Fruit fly (Drosophila melanogaster) whole organism, prepupa: ENCODE results near the gene CG42870.
A peak's percentile ranks its signal among the peaks of the same experiment; 100 is the strongest.

Experiments used
- Blimp-1 ChIP-seq: fragments of 200-800 bp; sonication (Bioruptor generic); optimal IDR thresholded peaks from 3 replicates; lab custom pipeline; 2017; ENCODE audit warnings: missing biosample characterization, missing genetic modification characterization, mild to moderate bottlenecking, moderate library complexity, missing genetic modification reagents
- CG10669 ChIP-seq: fragments of 200-800 bp; sonication (Bioruptor generic); optimal IDR thresholded peaks from 3 replicates; lab custom pipeline; 2018; ENCODE audit warnings: missing biosample characterization, mild to moderate bottlenecking, missing genetic modification characterization, moderate library complexity
- CG11762 ChIP-seq: fragments of 200-800 bp; sonication (Bioruptor generic); optimal IDR thresholded peaks from 3 replicates; lab custom pipeline; 2016; ENCODE audit warnings: missing biosample characterization, missing genetic modification characterization; ENCODE audit not compliant: insufficient read depth
- CG15336 ChIP-seq: fragments of 200-800 bp; sonication (Bioruptor generic); IDR thresholded peaks from 2 replicates; pipeline ENCODE4 v1.3.6; 2022; ENCODE audit warnings: missing biosample characterization, missing genetic modification characterization
- CG16779 ChIP-seq: fragments of 200-800 bp; sonication (Bioruptor generic); optimal IDR thresholded peaks from 3 replicates; lab custom pipeline; 2017; ENCODE audit warnings: missing biosample characterization, mild to moderate bottlenecking, missing genetic modification characterization
- CG3032 ChIP-seq: fragments of 200-800 bp; optimal IDR thresholded peaks from 2 replicates; lab custom pipeline; 2019; ENCODE audit warnings: missing biosample characterization, mild to moderate bottlenecking, missing genetic modification characterization, moderate library complexity
- CG32006 ChIP-seq: fragments of 200-800 bp; sonication (Bioruptor generic); optimal IDR thresholded peaks from 3 replicates; lab custom pipeline; 2017; ENCODE audit warnings: missing biosample characterization, mild to moderate bottlenecking, missing genetic modification characterization
- CG34406 ChIP-seq: fragments of 200-800 bp; sonication (Bioruptor generic); optimal IDR thresholded peaks from 3 replicates; lab custom pipeline; 2016; ENCODE audit warnings: missing biosample characterization, missing genetic modification characterization
- CG3919 ChIP-seq: fragments of 200-800 bp; sonication (Bioruptor generic); optimal IDR thresholded peaks from 3 replicates; lab custom pipeline; 2016; ENCODE audit warnings: missing biosample characterization, missing genetic modification characterization
- CG4318 ChIP-seq: fragments of 200-800 bp; sonication (Bioruptor generic); optimal IDR thresholded peaks from 3 replicates; lab custom pipeline; 2017; ENCODE audit warnings: missing biosample characterization, mild to moderate bottlenecking, missing genetic modification characterization
- CG6163 ChIP-seq: fragments of 200-800 bp; sonication (Bioruptor generic); IDR thresholded peaks from 3 replicates; pipeline ENCODE4 v1.3.6; 2022; ENCODE audit warnings: missing biosample characterization, missing genetic modification characterization
- CG6276 ChIP-seq: fragments of 200-800 bp; sonication (Bioruptor generic); optimal IDR thresholded peaks from 2 replicates; lab custom pipeline; 2017; ENCODE audit warnings: missing biosample characterization, mild to moderate bottlenecking, missing genetic modification characterization
- CG6792 ChIP-seq: fragments of 200-800 bp; sonication (Bioruptor generic); optimal IDR thresholded peaks from 3 replicates; lab custom pipeline; 2016; ENCODE audit warnings: missing biosample characterization, missing genetic modification characterization
- CG6808 ChIP-seq: fragments of 200-800 bp; sonication (Bioruptor generic); optimal IDR thresholded peaks from 3 replicates; lab custom pipeline; 2017; ENCODE audit warnings: missing biosample characterization, missing genetic modification characterization, mild to moderate bottlenecking, moderate library complexity, missing genetic modification reagents
- CG6854 ChIP-seq: fragments of 200-800 bp; sonication (Bioruptor generic); optimal IDR thresholded peaks from 2 replicates; lab custom pipeline; 2017; ENCODE audit warnings: missing biosample characterization, mild to moderate bottlenecking, missing genetic modification characterization
- CG8119 ChIP-seq: fragments of 200-800 bp; sonication (Bioruptor generic); IDR thresholded peaks from 3 replicates; pipeline ENCODE4 v1.3.6; 2022; ENCODE audit warnings: missing biosample characterization, missing genetic modification characterization
- CG8632 ChIP-seq: fragments of 200-800 bp; sonication (Bioruptor generic); optimal IDR thresholded peaks from 3 replicates; lab custom pipeline; 2016; ENCODE audit warnings: missing biosample characterization, missing genetic modification characterization
- Eip78C ChIP-seq: fragments of 200-800 bp; sonication (Bioruptor generic); peaks from one replicate; lab custom pipeline; 2016; ENCODE audit warnings: missing biosample characterization, missing genetic modification characterization
- Ets21C ChIP-seq: fragments of 200-800 bp; sonication (Bioruptor generic); optimal IDR thresholded peaks from 3 replicates; lab custom pipeline; 2016; ENCODE audit warnings: missing biosample characterization, missing genetic modification characterization
- Ets96B ChIP-seq: fragments of 200-800 bp; optimal IDR thresholded peaks from 2 replicates; lab custom pipeline; 2019; ENCODE audit warnings: missing biosample characterization, mild to moderate bottlenecking, missing genetic modification characterization, moderate library complexity
- Hr38 ChIP-seq: sonication (Bioruptor generic); optimal IDR thresholded peaks from 2 replicates; lab custom pipeline; 2016; ENCODE audit warnings: missing biosample characterization, missing genetic modification characterization
- Hr39 ChIP-seq: fragments of 200-800 bp; sonication (Bioruptor generic); optimal IDR thresholded peaks from 2 replicates; lab custom pipeline; 2016; ENCODE audit warnings: missing biosample characterization, missing genetic modification characterization
- Hr4 ChIP-seq: fragments of 200-800 bp; sonication (Bioruptor generic); optimal IDR thresholded peaks from 3 replicates; lab custom pipeline; 2016; ENCODE audit warnings: missing biosample characterization, missing genetic modification characterization
- Lpt ChIP-seq: fragments of 200-800 bp; sonication (Bioruptor generic); optimal IDR thresholded peaks from 3 replicates; lab custom pipeline; 2016; ENCODE audit warnings: missing biosample characterization, missing genetic modification characterization
- Met ChIP-seq: fragments of 200-800 bp; sonication (Bioruptor generic); optimal IDR thresholded peaks from 3 replicates; lab custom pipeline; 2016; ENCODE audit warnings: missing biosample characterization, missing genetic modification characterization
- Sox102F ChIP-seq: fragments of 200-800 bp; sonication (Bioruptor generic); optimal IDR thresholded peaks from 2 replicates; lab custom pipeline; 2016; ENCODE audit warnings: missing biosample characterization, mild to moderate bottlenecking, missing genetic modification characterization
- achi ChIP-seq: fragments of 200-800 bp; sonication (Bioruptor generic); optimal IDR thresholded peaks from 3 replicates; lab custom pipeline; 2016; ENCODE audit warnings: missing biosample characterization, missing genetic modification characterization
- cyc ChIP-seq: fragments of 200-800 bp; sonication (Bioruptor generic); optimal IDR thresholded peaks from 3 replicates; lab custom pipeline; 2016; ENCODE audit warnings: missing biosample characterization, missing genetic modification characterization
- dac ChIP-seq: fragments of 200-800 bp; sonication (Bioruptor generic); optimal IDR thresholded peaks from 2 replicates; lab custom pipeline; 2017; ENCODE audit warnings: missing biosample characterization, mild to moderate bottlenecking, missing genetic modification characterization
- eg ChIP-seq: fragments of 200-800 bp; sonication (Bioruptor generic); IDR thresholded peaks from 3 replicates; pipeline ENCODE4 v1.3.6; 2022; ENCODE audit warnings: missing biosample characterization, missing genetic modification characterization
- fd59A ChIP-seq: fragments of 200-800 bp; sonication (Bioruptor generic); optimal IDR thresholded peaks from 2 replicates; lab custom pipeline; 2017; ENCODE audit warnings: missing biosample characterization, mild to moderate bottlenecking, missing genetic modification characterization, missing genetic modification reagents
- fd85E ChIP-seq: fragments of 200-800 bp; sonication (Bioruptor generic); optimal IDR thresholded peaks from 3 replicates; lab custom pipeline; 2016; ENCODE audit warnings: missing biosample characterization, missing genetic modification characterization
- lz ChIP-seq: fragments of 200-800 bp; sonication (Bioruptor generic); optimal IDR thresholded peaks from 3 replicates; lab custom pipeline; 2016; ENCODE audit warnings: missing biosample characterization, missing genetic modification characterization
- net ChIP-seq: fragments of 200-800 bp; sonication (Bioruptor generic); optimal IDR thresholded peaks from 3 replicates; lab custom pipeline; 2016; ENCODE audit warnings: missing biosample characterization, missing genetic modification characterization
- pdm3 ChIP-seq: fragments of 200-800 bp; sonication (Bioruptor generic); optimal IDR thresholded peaks from 3 replicates; lab custom pipeline; 2016; ENCODE audit warnings: missing biosample characterization, missing genetic modification characterization
- salr ChIP-seq, 2 experiments: fragments of 200-800 bp; sonication (Bioruptor generic); optimal IDR thresholded peaks; 3 replicates each; lab custom pipeline; 2016 to 2018; ENCODE audit warnings: missing biosample characterization in 2 of 2, missing genetic modification characterization in 2 of 2, mild to moderate bottlenecking in 1 of 2
- ss ChIP-seq, 2 experiments: fragments of 200-800 bp; sonication (Bioruptor generic); optimal IDR thresholded peaks; 2 replicates in 1 of 2; 3 replicates in 1 of 2; lab custom pipeline; 2017 to 2018; ENCODE audit warnings: mild to moderate bottlenecking in 2 of 2, missing biosample characterization in 2 of 2, missing genetic modification characterization in 2 of 2, moderate library complexity in 1 of 2
- svp ChIP-seq: fragments of 200-800 bp; sonication (Bioruptor generic); peaks from one replicate; lab custom pipeline; 2016; ENCODE audit warnings: missing biosample characterization, missing genetic modification characterization
- vri ChIP-seq: fragments of 200-800 bp; sonication (Bioruptor generic); optimal IDR thresholded peaks from 3 replicates; lab custom pipeline; 2016; ENCODE audit warnings: missing biosample characterization, mild to moderate bottlenecking, missing genetic modification characterization

Gene CG42870

dm6 chr3R:21719934-21720431 lies 17.2 kb downstream of the CG42870 start (continued):
- peak; percentile 56 for TF ChIP-seq Blimp-1
- TF ChIP-seq net (GFP tag; lab: Kevin White, UChicago): peak; percentile 88
- peak; percentile 89 for TF ChIP-seq CG15336 (GFP tag; lab: Robert Waterston, UW)
- TF ChIP-seq CG3032 (tag; lab: Kevin White, UChicago): peak; percentile 79
- TF ChIP-seq svp (GFP tag; lab: Kevin White, UChicago): peak; percentile 96
- peak; percentile 75 for TF ChIP-seq CG11762 (GFP tag; lab: Kevin White, UChicago)
- TF ChIP-seq CG10669 (GFP tag; lab: Kevin White, UChicago): peak; percentile 79
- peak; percentile 83 for TF ChIP-seq Hr39

- TF ChIP-seq CG16779 (tag; lab: Kevin White, UChicago) (no peak), Hr39 (no peak), Met (GFP tag; lab: Kevin White, UChicago) (no peak), Ets21C (GFP tag; lab: Kevin White, UChicago) (no peak), net (GFP tag; lab: Kevin White, UChicago) (no peak), pdm3 (GFP tag; lab: Kevin White, UChicago) (no peak), fd59A (GFP tag; lab: Kevin White, UChicago) (no peak), Ets96B (tag; lab: Kevin White, UChicago) (no peak), lz (GFP tag; lab: Kevin White, UChicago) (no peak), CG8632 (no peak), vri (GFP tag; lab: Kevin White, UChicago) (no peak), Lpt (GFP tag; lab: Kevin White, UChicago) (no peak)
- TF ChIP-seq, all 60 proteins: peak for 0
These were observed 17.7 kb downstream of the CG42870 start, which contains the start of gene CG31176 for dm6 chr3R:21719420-21719933. Gene CG31176, minus strand, starts transcription at chr3R:21719660.

- no peak for TF ChIP-seq CG4318
- TF ChIP-seq net (GFP tag; lab: Kevin White, UChicago): peak; percentile 20
- peak; percentile 55 for TF ChIP-seq Eip78C
- TF ChIP-seq dac (GFP tag; lab: Kevin White, UChicago): peak; percentile 31
- TF ChIP-seq achi (GFP tag; lab: Kevin White, UChicago): peak; percentile 17
- TF ChIP-seq Hr39: no peak
- TF ChIP-seq fd85E (GFP tag; lab: Kevin White, UChicago): no peak
- TF ChIP-seq CG6276 (GFP tag; lab: Kevin White, UChicago): peak; percentile 66
- TF ChIP-seq Ets96B (tag; lab: Kevin White, UChicago): no peak
- peak; percentile 60 for TF ChIP-seq Sox102F
- no peak for TF ChIP-seq ss (GFP tag; optimal IDR thresholded peaks at IDR 0.05; lab: Kevin White, UChicago)
- peak; percentile 29 for TF ChIP-seq svp (GFP tag; lab: Kevin White, UChicago)
- TF ChIP-seq CG6792 (GFP tag; lab: Kevin White, UChicago): peak; percentile 30
- peak; percentile 5 for TF ChIP-seq Hr4 (GFP tag; lab: Kevin White, UChicago)
- TF ChIP-seq CG32006: peak; percentile 58
- no peak for TF ChIP-seq CG3919 (GFP tag; lab: Kevin White, UChicago)
- peak; percentile 24 for TF ChIP-seq CG16779 (tag; lab: Kevin White, UChicago)
- TF ChIP-seq CG15336 (GFP tag; lab: Robert Waterston, UW): peak; percentile 63
- no peak for TF ChIP-seq CG34406 (GFP tag; lab: Kevin White, UChicago)
- TF ChIP-seq CG6854 (GFP tag; lab: Kevin White, UChicago): peak; percentile 91
- TF ChIP-seq CG6163 (GFP tag; lab: Robert Waterston, UW): peak; percentile 67; the same call in 2 of the 3 replicates
- TF ChIP-seq CG6808 (GFP tag; lab: Kevin White, UChicago): no peak
- peak; percentile 80 for TF ChIP-seq eg (GFP tag; lab: Robert Waterston, UW)
- no peak for TF ChIP-seq cyc (GFP tag; lab: Kevin White, UChicago)
- TF ChIP-seq CG8632: no peak
- peak; percentile 87 for TF ChIP-seq Blimp-1
- TF ChIP-seq salr (GFP tag; optimal IDR thresholded peaks at IDR 0.05; lab: Kevin White, UChicago): peak in 1 of 2 experiments; percentile 2
- peak; percentile 29 for TF ChIP-seq Met (GFP tag; lab: Kevin White, UChicago)
- peak; percentile 86 for TF ChIP-seq CG8119 (GFP tag; lab: Robert Waterston, UW)
- TF ChIP-seq Hr38 (GFP tag; lab: Kevin White, UChicago): no peak
- TF ChIP-seq, all 60 proteins: peak for 19
These were observed 32.7 kb downstream of the CG42870 start for dm6 chr3R:21704439-21704838.
